Worm (Caenorhabditis elegans) whole organism, L4 larva: ENCODE data around the gene clc-9.

ENCODE experiments used
- F10B5.3 ChIP-seq: sonication (generic microtip); optimal IDR thresholded peaks from 2 replicates; lab custom pipeline; 2016; ENCODE audit warnings: mild to moderate bottlenecking, missing genetic modification characterization, missing compliant biosample characterization
- F26F4.8 ChIP-seq: fragments of 200-800 bp; sonication (Bioruptor generic); conservative IDR thresholded peaks from 2 replicates; pipeline ENCODE4 v1.3.6; 2022; ENCODE audit warnings: missing genetic modification characterization, missing compliant biosample characterization
- F37D6.2 ChIP-seq: sonication (generic microtip); optimal IDR thresholded peaks from 2 replicates; lab custom pipeline; 2016; ENCODE audit warnings: mild to moderate bottlenecking, missing genetic modification characterization, missing compliant biosample characterization
- F49E8.2 ChIP-seq: sonication (generic microtip); optimal IDR thresholded peaks from 2 replicates; lab custom pipeline; 2016; ENCODE audit warnings: missing compliant biosample characterization, mild to moderate bottlenecking, missing genetic modification characterization, borderline replicate concordance
- R02D3.7 ChIP-seq: fragments of 150-350 bp; sonication (generic microtip); optimal IDR thresholded peaks from 3 replicates; lab custom pipeline; 2014; ENCODE audit warnings: missing biosample characterization, missing genetic modification characterization
- T20F7.1 ChIP-seq: fragments of 200-800 bp; sonication (Bioruptor generic); optimal IDR thresholded peaks from 2 replicates; lab custom pipeline; 2018; ENCODE audit warnings: mild to moderate bottlenecking, missing genetic modification characterization, missing compliant biosample characterization
- T26A8.4 ChIP-seq: fragments of 200-800 bp; sonication (Bioruptor generic); IDR thresholded peaks from 2 replicates; pipeline ENCODE4 v1.3.6; 2022; ENCODE audit warnings: missing genetic modification characterization, missing compliant biosample characterization
- Y105C5A.15 ChIP-seq: fragments of 200-800 bp; sonication (Bioruptor generic); IDR thresholded peaks from 2 replicates; pipeline ENCODE4 v1.3.6; 2022; ENCODE audit warnings: missing genetic modification characterization, missing compliant biosample characterization
- Y5F2A.4 ChIP-seq: fragments of 200-800 bp; sonication (Bioruptor generic); optimal IDR thresholded peaks from 2 replicates; lab custom pipeline; 2018; ENCODE audit warnings: mild to moderate bottlenecking, missing genetic modification characterization, missing compliant biosample characterization
- Y75B8A.6 ChIP-seq: fragments of 200-800 bp; sonication (Bioruptor generic); IDR thresholded peaks from 2 replicates; pipeline ENCODE4 v1.3.6; 2022; ENCODE audit warnings: missing genetic modification reagents, missing genetic modification characterization, missing compliant biosample characterization
- ZK337.2 ChIP-seq: fragments of 200-800 bp; sonication (Bioruptor generic); IDR thresholded peaks from 2 replicates; pipeline ENCODE4 v1.3.6; 2022; ENCODE audit warnings: missing genetic modification reagents, missing genetic modification characterization, missing compliant biosample characterization
- aly-2 ChIP-seq: sonication (generic microtip); optimal IDR thresholded peaks from 2 replicates; lab custom pipeline; 2018; ENCODE audit warnings: missing biosample characterization, missing genetic modification characterization
- ama-1 ChIP-seq: fragments of 150-350 bp; optimal IDR thresholded peaks from 2 replicates; lab custom pipeline; 2014; ENCODE audit warnings: inconsistent platforms, mixed read lengths
- ceh-20 ChIP-seq: fragments of 200-800 bp; sonication (Bioruptor generic); IDR thresholded peaks from 2 replicates; pipeline ENCODE4 v1.3.6; 2022; ENCODE audit warnings: missing genetic modification reagents, missing genetic modification characterization, missing compliant biosample characterization
- ceh-28 ChIP-seq: fragments of 150-350 bp; optimal IDR thresholded peaks from 2 replicates; lab custom pipeline; 2014; ENCODE audit warnings: missing biosample characterization, missing genetic modification reagents, missing genetic modification characterization
- ceh-32 ChIP-seq: sonication (generic microtip); optimal IDR thresholded peaks from 2 replicates; lab custom pipeline; 2016; ENCODE audit warnings: mild to moderate bottlenecking, missing genetic modification characterization, missing compliant biosample characterization; ENCODE audit not compliant: poor library complexity
- ceh-62 ChIP-seq: sonication (generic microtip); optimal IDR thresholded peaks from 2 replicates; lab custom pipeline; 2017; ENCODE audit warnings: missing biosample characterization, missing genetic modification characterization
- ces-1 ChIP-seq: fragments of 150-350 bp; sonication (generic microtip); optimal IDR thresholded peaks from 4 replicates; lab custom pipeline; 2014; ENCODE audit warnings: missing biosample characterization, missing genetic modification reagents, missing genetic modification characterization
- ctbp-1 ChIP-seq: fragments of 200-800 bp; sonication (Bioruptor generic); IDR thresholded peaks from 2 replicates; pipeline ENCODE4 v1.3.6; 2022; ENCODE audit warnings: missing genetic modification reagents, missing genetic modification characterization, missing compliant biosample characterization
- daf-16 ChIP-seq, 3 experiments: sonication (generic microtip); optimal IDR thresholded peaks; 2 replicates each; lab custom pipeline; 2016 to 2017; ENCODE audit warnings: missing genetic modification characterization in 3 of 3, missing genetic modification reagents in 3 of 3, mild to moderate bottlenecking in 2 of 3, missing compliant biosample characterization in 2 of 3, missing biosample characterization in 1 of 3, moderate library complexity in 1 of 3
- daf-19 ChIP-seq: fragments of 200-800 bp; sonication (Bioruptor generic); conservative IDR thresholded peaks from 2 replicates; pipeline ENCODE4 v1.3.6; 2022; ENCODE audit warnings: missing genetic modification characterization, missing compliant biosample characterization
- dmd-6 ChIP-seq: fragments of 200-800 bp; sonication (Bioruptor generic); IDR thresholded peaks from 2 replicates; pipeline ENCODE4 v1.3.6; 2022; ENCODE audit warnings: missing genetic modification reagents, missing genetic modification characterization, missing compliant biosample characterization
- dpl-1 ChIP-seq: fragments of 150-350 bp; optimal IDR thresholded peaks from 2 replicates; lab custom pipeline; 2014; ENCODE audit warnings: missing biosample characterization, missing genetic modification reagents, missing genetic modification characterization
- egl-27 ChIP-seq: sonication (generic microtip); optimal IDR thresholded peaks from 3 replicates; lab custom pipeline; 2017; ENCODE audit warnings: missing biosample characterization, missing genetic modification reagents, missing genetic modification characterization
- egl-43 ChIP-seq: fragments of 200-800 bp; sonication (Bioruptor generic); IDR thresholded peaks from 2 replicates; pipeline ENCODE4 v1.3.6; 2022; ENCODE audit warnings: missing genetic modification reagents, missing genetic modification characterization, missing compliant biosample characterization
- fos-1 ChIP-seq: fragments of 150-350 bp; optimal IDR thresholded peaks from 2 replicates; lab custom pipeline; 2014; ENCODE audit warnings: missing biosample characterization, missing genetic modification characterization
- hif-1 ChIP-seq, 2 experiments: sonication (generic microtip); optimal IDR thresholded peaks; 2 replicates each; lab custom pipeline; 2016 to 2017; ENCODE audit warnings: missing compliant biosample characterization in 2 of 2, missing genetic modification characterization in 2 of 2, missing genetic modification reagents in 2 of 2, missing genotype in 2 of 2, mild to moderate bottlenecking in 1 of 2
- lin-15B ChIP-seq: fragments of 150-350 bp; sonication (generic microtip); optimal IDR thresholded peaks from 3 replicates; lab custom pipeline; 2014; ENCODE audit warnings: missing biosample characterization, missing genetic modification characterization
- madf-5 ChIP-seq, 2 experiments: fragments of 200-800 bp; sonication (Bioruptor generic); IDR thresholded peaks; 2 replicates each; pipeline ENCODE4 v1.3.6; 2022; ENCODE audit warnings: missing compliant biosample characterization in 2 of 2, missing genetic modification characterization in 2 of 2
- madf-9 ChIP-seq: fragments of 200-800 bp; sonication (Bioruptor generic); conservative IDR thresholded peaks from 2 replicates; pipeline ENCODE4 v1.3.6; 2022; ENCODE audit warnings: missing genetic modification reagents, missing genetic modification characterization, missing compliant biosample characterization
- mdt-29 ChIP-seq: fragments of 200-800 bp; sonication (Bioruptor generic); IDR thresholded peaks from 2 replicates; pipeline ENCODE4 v1.3.6; 2022; ENCODE audit warnings: missing genetic modification reagents, missing genetic modification characterization, missing compliant biosample characterization
- nhr-10 ChIP-seq: fragments of 150-350 bp; optimal IDR thresholded peaks from 2 replicates; lab custom pipeline; 2014; ENCODE audit warnings: missing biosample characterization, missing genetic modification characterization
- nhr-102 ChIP-seq: sonication (generic microtip); optimal IDR thresholded peaks from 2 replicates; lab custom pipeline; 2016; ENCODE audit warnings: mild to moderate bottlenecking, missing genetic modification characterization, moderate library complexity, missing compliant biosample characterization
- nhr-11 ChIP-seq: fragments of 150-350 bp; optimal IDR thresholded peaks from 2 replicates; lab custom pipeline; 2014; ENCODE audit warnings: missing biosample characterization, missing genetic modification characterization
- nhr-111 ChIP-seq: fragments of 200-800 bp; sonication (Bioruptor generic); optimal IDR thresholded peaks from 2 replicates; lab custom pipeline; 2018; ENCODE audit warnings: mild to moderate bottlenecking, missing genetic modification characterization, missing compliant biosample characterization
- nhr-28 ChIP-seq: fragments of 150-350 bp; optimal IDR thresholded peaks from 2 replicates; lab custom pipeline; 2014; ENCODE audit warnings: missing biosample characterization, missing genetic modification characterization
- nhr-42 ChIP-seq: fragments of 200-800 bp; sonication (Bioruptor generic); IDR thresholded peaks from 2 replicates; pipeline ENCODE4 v1.3.6; 2022; ENCODE audit warnings: missing genetic modification characterization, missing compliant biosample characterization
- nhr-48 ChIP-seq: sonication (generic microtip); optimal IDR thresholded peaks from 2 replicates; lab custom pipeline; 2016; ENCODE audit warnings: mild to moderate bottlenecking, missing genetic modification characterization, missing compliant biosample characterization
- nhr-76 ChIP-seq: fragments of 150-350 bp; optimal IDR thresholded peaks from 2 replicates; lab custom pipeline; 2014; ENCODE audit warnings: missing biosample characterization, missing genetic modification characterization
- pqm-1 ChIP-seq: sonication (generic microtip); optimal IDR thresholded peaks from 2 replicates; lab custom pipeline; 2017; ENCODE audit warnings: missing biosample characterization, missing genetic modification characterization
- set-16 ChIP-seq: fragments of 200-800 bp; sonication (Bioruptor generic); IDR thresholded peaks from 2 replicates; pipeline ENCODE4 v1.3.6; 2022; ENCODE audit warnings: missing genetic modification reagents, missing genetic modification characterization, missing compliant biosample characterization
- skn-1 ChIP-seq: fragments of 150-350 bp; optimal IDR thresholded peaks from 2 replicates; lab custom pipeline; 2014; ENCODE audit warnings: missing biosample characterization, missing genetic modification characterization
- snpc-1.2 ChIP-seq: fragments of 200-800 bp; sonication (Bioruptor generic); IDR thresholded peaks from 2 replicates; pipeline ENCODE4 v1.3.6; 2022; ENCODE audit warnings: missing genetic modification reagents, missing genetic modification characterization, missing compliant biosample characterization
- snpc-4 ChIP-seq: fragments of 150-350 bp; optimal IDR thresholded peaks from 2 replicates; lab custom pipeline; 2014; ENCODE audit warnings: missing biosample characterization, missing genetic modification characterization
- spr-1 ChIP-seq: sonication (generic microtip); optimal IDR thresholded peaks from 2 replicates; lab custom pipeline; 2016; ENCODE audit warnings: mild to moderate bottlenecking, missing genetic modification characterization, missing compliant biosample characterization
- tra-1 ChIP-seq: fragments of 200-800 bp; sonication (Bioruptor generic); IDR thresholded peaks from 2 replicates; pipeline ENCODE4 v1.3.6; 2022; ENCODE audit warnings: missing genetic modification reagents, missing genetic modification characterization, missing compliant biosample characterization
- unc-39 ChIP-seq: sonication (generic microtip); optimal IDR thresholded peaks from 2 replicates; lab custom pipeline; 2017; ENCODE audit warnings: missing biosample characterization, missing genetic modification characterization
- vab-7 ChIP-seq: fragments of 200-800 bp; sonication (Bioruptor generic); IDR thresholded peaks from 2 replicates; pipeline ENCODE4 v1.3.6; 2022; ENCODE audit warnings: missing genetic modification reagents, missing genetic modification characterization, missing compliant biosample characterization
- zfp-2 ChIP-seq: sonication (generic microtip); optimal IDR thresholded peaks from 2 replicates; lab custom pipeline; 2016; ENCODE audit warnings: mild to moderate bottlenecking, missing genetic modification characterization, missing compliant biosample characterization
- zfp-3 ChIP-seq: fragments of 200-800 bp; sonication (Bioruptor generic); conservative IDR thresholded peaks from 2 replicates; pipeline ENCODE4 v1.3.6; 2022; ENCODE audit warnings: missing genetic modification reagents, missing genetic modification characterization, missing compliant biosample characterization
- ztf-11 ChIP-seq: fragments of 150-350 bp; optimal IDR thresholded peaks from 2 replicates; lab custom pipeline; 2014; ENCODE audit warnings: missing biosample characterization, missing genetic modification characterization

clc-9 gene

DNA sequence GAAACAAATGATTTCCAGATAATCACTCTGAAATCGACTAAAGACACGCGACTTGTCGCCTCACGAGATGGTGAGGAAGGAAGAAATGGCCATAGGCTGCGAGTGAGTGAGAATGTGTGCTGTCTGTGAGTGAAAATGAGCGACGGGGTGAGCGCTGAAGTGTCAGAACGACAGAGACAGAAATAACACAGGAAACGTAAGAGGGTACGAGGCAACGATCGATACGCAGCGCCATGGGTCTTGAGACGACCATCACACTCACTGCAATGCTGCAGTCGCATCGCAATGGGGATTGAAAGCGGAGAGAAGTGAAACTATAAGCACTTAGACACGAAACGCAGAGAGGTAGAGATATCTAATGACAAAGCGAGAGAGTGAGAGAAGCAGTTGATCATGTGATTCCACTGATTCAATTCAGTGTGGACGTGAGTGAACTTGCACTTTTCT, 29.9 kb upstream of the clc-9 start (continued):
- no peak for TF ChIP-seq madf-5 (GFP tag; IDR thresholded peaks at IDR 0.05; lab: Robert Waterston, UW)
- peak; percentile 90 for TF ChIP-seq ceh-28 (tag; lab: Kevin White, UChicago)
- peak; percentile 76 for TF ChIP-seq tra-1
- no peak for TF ChIP-seq Y105C5A.15
- TF ChIP-seq nhr-11 (tag; lab: Kevin White, UChicago), result peak; percentile 96
- peak; percentile 60 to 86 for TF ChIP-seq hif-1 (tag; optimal IDR thresholded peaks at IDR 0.05; lab: Kevin White, UChicago)
- TF ChIP-seq T26A8.4, result peak; percentile 89
- no peak for TF ChIP-seq nhr-111
- peak; percentile 38; the same call in 1 of the 2 replicates for TF ChIP-seq snpc-1.2 (GFP tag; lab: Robert Waterston, UW)
- TF ChIP-seq ZK337.2 (GFP tag; lab: Robert Waterston, UW), result no peak
- TF ChIP-seq F26F4.8 (GFP tag; lab: Robert Waterston, UW), result no peak
- peak; percentile 81 for TF ChIP-seq T20F7.1 (GFP tag; lab: Kevin White, UChicago)
- no peak for TF ChIP-seq Y5F2A.4 (GFP tag; lab: Kevin White, UChicago)
- TF ChIP-seq F49E8.2 (tag; lab: Kevin White, UChicago), result no peak
- TF ChIP-seq dpl-1 (GFP tag; lab: Kevin White, UChicago), result peak; percentile 65
- TF ChIP-seq ztf-11 (tag; lab: Kevin White, UChicago), result no peak
- peak; percentile 91 for TF ChIP-seq egl-43 (GFP tag; lab: Robert Waterston, UW)
- peak; percentile 86 for TF ChIP-seq nhr-102 (tag; lab: Kevin White, UChicago)
- TF ChIP-seq nhr-10 (tag; lab: Kevin White, UChicago), result peak; percentile 54
- TF ChIP-seq nhr-28 (tag; lab: Kevin White, UChicago), result peak; percentile 88
- TF ChIP-seq skn-1 (tag; lab: Kevin White, UChicago), result peak; percentile 66
- no peak for TF ChIP-seq egl-27
- TF ChIP-seq ctbp-1 (GFP tag; lab: Robert Waterston, UW), result peak; percentile 86
- no peak for TF ChIP-seq lin-15B
- peak; percentile 68 for TF ChIP-seq ceh-32 (tag; lab: Kevin White, UChicago)
- no peak for TF ChIP-seq fos-1 (tag; lab: Kevin White, UChicago)
- peak; percentile 3 for TF ChIP-seq pqm-1 (tag; lab: Kevin White, UChicago)
- peak; percentile 84 for TF ChIP-seq dmd-6
- TF ChIP-seq zfp-3 (GFP tag; lab: Robert Waterston, UW), result 0 out of 2 replicates have a peak, but pooled peaks have one; percentile 23
- TF ChIP-seq F37D6.2 (tag; lab: Kevin White, UChicago), result peak; percentile 85
- TF ChIP-seq snpc-4, result no peak
- no peak for TF ChIP-seq R02D3.7 (tag; lab: Kevin White, UChicago)
- peak; percentile 92 for TF ChIP-seq spr-1 (tag; lab: Kevin White, UChicago)
- TF ChIP-seq zfp-2 (tag; lab: Kevin White, UChicago), result peak; percentile 63
- TF ChIP-seq F10B5.3, result no peak
- no peak for TF ChIP-seq ceh-62 (tag; lab: Kevin White, UChicago)
- peak; percentile 48 for TF ChIP-seq unc-39 (tag; lab: Kevin White, UChicago)
- peak; percentile 27; the same call in 1 of the 2 replicates for TF ChIP-seq madf-9 (GFP tag; lab: Robert Waterston, UW)
- TF ChIP-seq nhr-42 (GFP tag; lab: Robert Waterston, UW), result peak; percentile 89
- peak; percentile 51 to 71 for TF ChIP-seq daf-16 (GFP tag; optimal IDR thresholded peaks at IDR 0.05; lab: Kevin White, UChicago)
- TF ChIP-seq daf-16 (tag; optimal IDR thresholded peaks at IDR 0.05; lab: Kevin White, UChicago), result peak; percentile 74
- TF ChIP-seq mdt-29, result peak; percentile 76; the same call in 1 of the 2 replicates
- TF ChIP-seq nhr-76 (tag; lab: Kevin White, UChicago), result no peak
- TF ChIP-seq ceh-20 (GFP tag; lab: Robert Waterston, UW), result peak; percentile 89
- peak; percentile 82; the same call in 1 of the 2 replicates for TF ChIP-seq daf-19 (GFP tag; lab: Robert Waterston, UW)
- peak; percentile 71; the same call in 1 of the 2 replicates for TF ChIP-seq vab-7 (GFP tag; lab: Robert Waterston, UW)
- peak; percentile 91 for TF ChIP-seq ama-1 (lab: Kevin White, UChicago)
- no peak for TF ChIP-seq Y75B8A.6 (GFP tag; lab: Robert Waterston, UW)
- peak; percentile 78 for TF ChIP-seq set-16
- TF ChIP-seq nhr-48 (tag; lab: Kevin White, UChicago), result peak; percentile 91
- TF ChIP-seq ces-1, result peak; percentile 81
- TF ChIP-seq aly-2 (tag; lab: Kevin White, UChicago), result no peak
